Fruit fly (Drosophila melanogaster) whole organism, embryonic: ENCODE data around the gene CG31104.

Experiments
- Awh ChIP-seq: fragments of 200-800 bp; sonication (Bioruptor generic); IDR thresholded peaks from 2 replicates; pipeline ENCODE4, ENCODE4 v1.3.6; 2022; ENCODE audit warnings: missing biosample characterization, missing genetic modification characterization
- CG10274 ChIP-seq: fragments of 200-800 bp; sonication (Bioruptor generic); optimal IDR thresholded peaks from 3 replicates; lab custom pipeline; 2017; ENCODE audit warnings: missing biosample characterization, mild to moderate bottlenecking, missing genetic modification characterization
- CG11456 ChIP-seq: fragments of 200-800 bp; sonication (Bioruptor generic); IDR thresholded peaks from 3 replicates; pipeline ENCODE4 v1.3.6; 2022; ENCODE audit warnings: missing biosample characterization, missing genetic modification characterization
- CG11696 ChIP-seq: fragments of 200-800 bp; sonication (Bioruptor generic); IDR thresholded peaks from 2 replicates; pipeline ENCODE4 v1.3.6; 2022; ENCODE audit warnings: missing biosample characterization, missing genetic modification characterization
- CG12155 ChIP-seq: fragments of 200-800 bp; sonication (Bioruptor generic); optimal IDR thresholded peaks from 3 replicates; lab custom pipeline; 2016; ENCODE audit warnings: missing biosample characterization, missing genetic modification characterization
- CG12236 ChIP-seq: fragments of 200-800 bp; sonication (Bioruptor generic); optimal IDR thresholded peaks from 2 replicates; lab custom pipeline; 2016; ENCODE audit warnings: missing biosample characterization, missing genetic modification characterization
- CG12299 ChIP-seq: fragments of 200-800 bp; sonication (Bioruptor generic); optimal IDR thresholded peaks from 2 replicates; lab custom pipeline; 2018; ENCODE audit warnings: missing biosample characterization, mild to moderate bottlenecking, missing genetic modification characterization
- CG13775 ChIP-seq: fragments of 200-800 bp; sonication (Bioruptor generic); optimal IDR thresholded peaks from 3 replicates; lab custom pipeline; 2017; ENCODE audit warnings: missing biosample characterization, mild to moderate bottlenecking, missing genetic modification characterization
- CG14014 ChIP-seq: fragments of 200-800 bp; sonication (Bioruptor generic); IDR thresholded peaks from 2 replicates; pipeline ENCODE4 v1.3.6; 2022; ENCODE audit warnings: missing biosample characterization, missing genetic modification characterization
- CG15696 ChIP-seq: fragments of 200-800 bp; sonication (Bioruptor generic); optimal IDR thresholded peaks from 2 replicates; lab custom pipeline; 2019; ENCODE audit warnings: missing biosample characterization, mild to moderate bottlenecking, missing genetic modification characterization, moderate library complexity
- CG17328 ChIP-seq: fragments of 200-800 bp; sonication (Bioruptor generic); IDR thresholded peaks from 2 replicates; pipeline ENCODE4 v1.3.6; 2022; ENCODE audit warnings: missing biosample characterization, missing genetic modification characterization
- CG2116 ChIP-seq: fragments of 200-800 bp; sonication (Bioruptor generic); optimal IDR thresholded peaks from 3 replicates; lab custom pipeline; 2018; ENCODE audit warnings: missing biosample characterization, mild to moderate bottlenecking, missing genetic modification characterization
- CG2889 ChIP-seq: fragments of 200-800 bp; sonication (Bioruptor generic); IDR thresholded peaks from 3 replicates; pipeline ENCODE4 v1.3.6; 2022; ENCODE audit warnings: missing biosample characterization, missing genetic modification characterization
- CG3163 ChIP-seq: fragments of 200-800 bp; sonication (Bioruptor generic); optimal IDR thresholded peaks from 3 replicates; lab custom pipeline; 2016; ENCODE audit warnings: missing biosample characterization, missing genetic modification characterization
- CG32532 ChIP-seq: fragments of 200-800 bp; sonication (Bioruptor generic); IDR thresholded peaks from 2 replicates; pipeline ENCODE4 v1.3.6; 2022; ENCODE audit warnings: missing biosample characterization, missing genetic modification characterization
- CG4282 ChIP-seq: fragments of 200-800 bp; sonication (Bioruptor generic); optimal IDR thresholded peaks from 2 replicates; lab custom pipeline; 2016; ENCODE audit warnings: missing biosample characterization, missing genetic modification characterization
- CG6689 ChIP-seq: fragments of 200-800 bp; sonication (Bioruptor generic); IDR thresholded peaks from 2 replicates; pipeline ENCODE4 v1.3.6; 2022; ENCODE audit warnings: missing biosample characterization, missing genetic modification characterization
- CG6765 ChIP-seq: fragments of 200-800 bp; sonication (Bioruptor generic); optimal IDR thresholded peaks from 3 replicates; lab custom pipeline; 2017; ENCODE audit warnings: missing biosample characterization, mild to moderate bottlenecking, missing genetic modification characterization
- CG6813 ChIP-seq: fragments of 200-800 bp; sonication (Bioruptor generic); optimal IDR thresholded peaks from 2 replicates; lab custom pipeline; 2017; ENCODE audit warnings: missing biosample characterization, missing genetic modification characterization, mild to moderate bottlenecking, moderate library complexity, missing genetic modification reagents
- CG9797 ChIP-seq: fragments of 200-800 bp; sonication (Bioruptor generic); optimal IDR thresholded peaks from 3 replicates; lab custom pipeline; 2018; ENCODE audit warnings: missing biosample characterization, mild to moderate bottlenecking, missing genetic modification characterization
- CTCF ChIP-seq: fragments of 200-800 bp; sonication (Bioruptor generic); optimal IDR thresholded peaks from 2 replicates; lab custom pipeline; 2017; ENCODE audit warnings: missing biosample characterization, mild to moderate bottlenecking, missing genetic modification characterization, moderate library complexity
- D19A ChIP-seq: fragments of 200-800 bp; optimal IDR thresholded peaks from 3 replicates; lab custom pipeline; 2019; ENCODE audit warnings: missing biosample characterization, mild to moderate bottlenecking, missing genetic modification characterization, moderate library complexity
- Deaf1 ChIP-seq: fragments of 200-800 bp; optimal IDR thresholded peaks from 3 replicates; lab custom pipeline; 2019; ENCODE audit warnings: missing biosample characterization, mild to moderate bottlenecking, missing genetic modification characterization, moderate library complexity
- Dip2 ChIP-seq: fragments of 200-800 bp; sonication (Bioruptor generic); IDR thresholded peaks from 2 replicates; pipeline ENCODE4 v1.3.6; 2022; ENCODE audit warnings: missing biosample characterization, missing genetic modification characterization
- Doc3 ChIP-seq: fragments of 200-800 bp; sonication (Bioruptor generic); IDR thresholded peaks from 3 replicates; pipeline ENCODE4 v1.3.6; 2022; ENCODE audit warnings: missing biosample characterization, missing genetic modification characterization; ENCODE audit not compliant: partially characterized antibody
- Dp ChIP-seq: fragments of 200-800 bp; sonication (Bioruptor generic); optimal IDR thresholded peaks from 2 replicates; lab custom pipeline; 2018; ENCODE audit warnings: missing biosample characterization, mild to moderate bottlenecking, missing genetic modification characterization, moderate library complexity
- E2f1 ChIP-seq: fragments of 200-800 bp; sonication (Bioruptor generic); IDR thresholded peaks from 2 replicates; pipeline ENCODE4 v1.3.6; 2022; ENCODE audit warnings: missing biosample characterization, missing genetic modification characterization
- Hr39 ChIP-seq: fragments of >200 bp; optimal IDR thresholded peaks from 2 replicates; lab custom pipeline; 2017
- Nf-YC ChIP-seq: fragments of 200-800 bp; optimal IDR thresholded peaks from 3 replicates; lab custom pipeline; 2019; ENCODE audit warnings: missing biosample characterization, mild to moderate bottlenecking, missing genetic modification characterization, moderate library complexity
- Oli ChIP-seq: fragments of 200-800 bp; sonication (Bioruptor generic); optimal IDR thresholded peaks from 2 replicates; lab custom pipeline; 2018; ENCODE audit warnings: missing biosample characterization, mild to moderate bottlenecking, missing genetic modification characterization, moderate library complexity
- Sin3A ChIP-seq: fragments of >200 bp; optimal IDR thresholded peaks from 2 replicates; lab custom pipeline; 2018
- Spps ChIP-seq: fragments of 200-800 bp; sonication (Bioruptor generic); optimal IDR thresholded peaks from 2 replicates; lab custom pipeline; 2018; ENCODE audit warnings: missing biosample characterization, mild to moderate bottlenecking, missing genetic modification characterization
- amos ChIP-seq: fragments of 200-800 bp; sonication (Bioruptor generic); IDR thresholded peaks from 2 replicates; pipeline ENCODE4 v1.3.6; 2022; ENCODE audit warnings: missing biosample characterization, missing genetic modification characterization; ENCODE audit not compliant: partially characterized antibody
- ap ChIP-seq: fragments of 200-800 bp; sonication (Bioruptor generic); IDR thresholded peaks from 2 replicates; pipeline ENCODE4 v1.3.6; 2022; ENCODE audit warnings: missing biosample characterization, missing genetic modification characterization
- bab2 ChIP-seq: fragments of 200-800 bp; sonication (Bioruptor generic); optimal IDR thresholded peaks from 2 replicates; lab custom pipeline; 2016; ENCODE audit warnings: missing biosample characterization, missing genetic modification characterization
- bbx ChIP-seq: fragments of 200-800 bp; sonication (Bioruptor generic); IDR thresholded peaks from 2 replicates; pipeline ENCODE4 v1.3.6; 2022; ENCODE audit warnings: missing biosample characterization, missing genetic modification characterization; ENCODE audit not compliant: partially characterized antibody
- cato ChIP-seq: fragments of 200-800 bp; sonication (Bioruptor generic); optimal IDR thresholded peaks from 2 replicates; lab custom pipeline; 2016; ENCODE audit warnings: missing biosample characterization, missing genetic modification characterization, borderline replicate concordance
- eve ChIP-seq, 2 experiments: fragments of >200 bp; optimal IDR thresholded peaks; 2 replicates each; lab custom pipeline; 2017; ENCODE audit warnings: missing biosample characterization in 2 of 2, missing genetic modification characterization in 2 of 2
- eyg ChIP-seq: fragments of 200-800 bp; sonication (Bioruptor generic); optimal IDR thresholded peaks from 3 replicates; lab custom pipeline; 2016; ENCODE audit warnings: missing biosample characterization, missing genetic modification characterization
- fd102C ChIP-seq: fragments of 200-800 bp; sonication (Bioruptor generic); optimal IDR thresholded peaks from 2 replicates; lab custom pipeline; 2018; ENCODE audit warnings: missing biosample characterization, mild to moderate bottlenecking, missing genetic modification characterization, moderate library complexity
- gsb ChIP-seq: fragments of 200-800 bp; sonication (Bioruptor generic); IDR thresholded peaks from 2 replicates; pipeline ENCODE4 v1.3.6; 2022; ENCODE audit warnings: missing biosample characterization, missing genetic modification characterization
- gsb-n ChIP-seq: fragments of 200-800 bp; sonication (Bioruptor generic); optimal IDR thresholded peaks from 3 replicates; lab custom pipeline; 2018; ENCODE audit warnings: missing biosample characterization, mild to moderate bottlenecking, missing genetic modification characterization
- her ChIP-seq: fragments of 200-800 bp; sonication (Bioruptor generic); optimal IDR thresholded peaks from 2 replicates; lab custom pipeline; 2016; ENCODE audit warnings: missing biosample characterization, missing genetic modification characterization
- otp ChIP-seq: fragments of 200-800 bp; sonication (Bioruptor generic); IDR thresholded peaks from 3 replicates; pipeline ENCODE4, ENCODE4 v1.3.6; 2022; ENCODE audit warnings: missing biosample characterization, missing genetic modification characterization
- pnt ChIP-seq: fragments of 200-800 bp; sonication (Bioruptor generic); optimal IDR thresholded peaks from 3 replicates; lab custom pipeline; 2016; ENCODE audit warnings: missing biosample characterization, missing genetic modification characterization
- prd ChIP-seq, 3 experiments: fragments of >200 bp in 2 of 3; fragments of 200-800 bp in 1 of 3; sonication (Bioruptor generic) in 1 of 3; optimal IDR thresholded peaks in 2 of 3; IDR thresholded peaks in 1 of 3; 2 replicates in 2 of 3; 3 replicates in 1 of 3; pipeline versions ENCODE4 v1.3.6 to Lab custom; 2017 to 2022; ENCODE audit warnings: missing biosample characterization in 1 of 3, missing genetic modification characterization in 1 of 3
- pros ChIP-seq: fragments of 200-800 bp; sonication (Bioruptor generic); optimal IDR thresholded peaks from 3 replicates; lab custom pipeline; 2019; ENCODE audit warnings: missing biosample characterization, mild to moderate bottlenecking, missing genetic modification characterization, moderate library complexity
- ranshi ChIP-seq: fragments of 200-800 bp; sonication (Bioruptor generic); IDR thresholded peaks from 2 replicates; pipeline ENCODE4 v1.3.6; 2022; ENCODE audit warnings: missing biosample characterization, missing genetic modification characterization
- toy ChIP-seq: fragments of 200-800 bp; sonication (Bioruptor generic); IDR thresholded peaks from 2 replicates; pipeline ENCODE4 v1.3.6; 2022; ENCODE audit warnings: missing biosample characterization, missing genetic modification characterization
- unc-4 ChIP-seq: fragments of 200-800 bp; sonication (Bioruptor generic); IDR thresholded peaks from 2 replicates; pipeline ENCODE4 v1.3.6; 2022; ENCODE audit warnings: missing biosample characterization, missing genetic modification characterization; ENCODE audit not compliant: partially characterized antibody
- wor ChIP-seq: fragments of 200-800 bp; sonication (Bioruptor generic); IDR thresholded peaks from 2 replicates; pipeline ENCODE4 v1.3.6; 2022; ENCODE audit warnings: missing biosample characterization, missing genetic modification characterization

The CG31104 gene

dm6 chr3R:25258628-25259240 is 26.5 kb upstream of the CG31104 start, which contains the start of gene CG11857 (continued):
- peak; percentile 97 for TF ChIP-seq otp (GFP tag; lab: Robert Waterston, UW)
- TF ChIP-seq pnt (GFP tag; lab: Kevin White, UChicago): peak; percentile 97
- peak; percentile 99 for TF ChIP-seq CG17328 (GFP tag; lab: Robert Waterston, UW)
- peak; percentile 87 for TF ChIP-seq CG3163 (GFP tag; lab: Kevin White, UChicago)
- TF ChIP-seq wor (GFP tag; lab: Robert Waterston, UW): peak; percentile 99
- peak in 1 of 2 experiments; percentile 54 for TF ChIP-seq eve (GFP tag; optimal IDR thresholded peaks at IDR 0.05; lab: Kevin White, UChicago)
- peak; percentile 79 for TF ChIP-seq Deaf1 (tag; lab: Kevin White, UChicago)
- peak; percentile 99 for TF ChIP-seq unc-4
- peak; percentile 99 for TF ChIP-seq CG14014 (GFP tag; lab: Robert Waterston, UW)
- TF ChIP-seq CG9797: peak; percentile 66
- TF ChIP-seq Doc3 (GFP tag; lab: Robert Waterston, UW): peak; percentile 100
- peak; percentile 98 for TF ChIP-seq CG6689 (GFP tag; lab: Robert Waterston, UW)
- peak; percentile 98 for TF ChIP-seq bab2 (GFP tag; lab: Kevin White, UChicago)
- peak; percentile 98 for TF ChIP-seq CG15696 (tag; lab: Kevin White, UChicago)
- TF ChIP-seq D19A (tag; lab: Kevin White, UChicago): peak; percentile 92
- TF ChIP-seq prd (optimal IDR thresholded peaks at IDR 0.05; lab: Kevin White, UChicago): no peak
- peak; percentile 100 for TF ChIP-seq prd (GFP tag; IDR thresholded peaks at IDR 0.05; lab: Robert Waterston, UW)
- peak; percentile 98 for TF ChIP-seq CG12155 (GFP tag; lab: Kevin White, UChicago)
- TF ChIP-seq CG6813: peak; percentile 87
- TF ChIP-seq CG4282: peak; percentile 96
- peak; percentile 87 for TF ChIP-seq CG6765
- TF ChIP-seq pros (GFP tag; lab: Kevin White, UChicago): peak; percentile 8
- peak; percentile 95 for TF ChIP-seq CG12299 (tag; lab: Kevin White, UChicago)
- TF ChIP-seq eyg: peak; percentile 94
- peak; percentile 94 for TF ChIP-seq CG12236 (GFP tag; lab: Kevin White, UChicago)
- TF ChIP-seq gsb-n (tag; lab: Kevin White, UChicago): peak; percentile 95
- peak; percentile 96 for TF ChIP-seq Oli (tag; lab: Kevin White, UChicago)
- peak; percentile 99 for TF ChIP-seq CG32532 (GFP tag; lab: Robert Waterston, UW)
- TF ChIP-seq Nf-YC (tag; lab: Kevin White, UChicago): peak; percentile 87
- TF ChIP-seq Sin3A (lab: Kevin White, UChicago): peak; percentile 47
- peak; percentile 98 for TF ChIP-seq amos (GFP tag; lab: Robert Waterston, UW)
- TF ChIP-seq Awh (GFP tag; lab: Robert Waterston, UW): peak; percentile 97
- TF ChIP-seq CG11456 (GFP tag; lab: Robert Waterston, UW): peak; percentile 99
- peak; percentile 80 for TF ChIP-seq Dip2 (GFP tag; lab: Robert Waterston, UW)
- TF ChIP-seq E2f1 (GFP tag; lab: Robert Waterston, UW): peak; percentile 99
- peak; percentile 97 for TF ChIP-seq toy (GFP tag; lab: Robert Waterston, UW)
- TF ChIP-seq fd102C (GFP tag; lab: Kevin White, UChicago): peak; percentile 79
- peak; percentile 97 for TF ChIP-seq gsb (GFP tag; lab: Robert Waterston, UW)
- TF ChIP-seq Spps (tag; lab: Kevin White, UChicago): peak; percentile 94
- peak; percentile 94 for TF ChIP-seq CG2116 (GFP tag; lab: Kevin White, UChicago)
- TF ChIP-seq CG11696: peak; percentile 89
- peak; percentile 92 for TF ChIP-seq her (GFP tag; lab: Kevin White, UChicago)
- peak; percentile 81 for TF ChIP-seq CG10274
- no peak for TF ChIP-seq Hr39 (lab: Kevin White, UChicago)
- peak; percentile 99 for TF ChIP-seq ranshi
- peak; percentile 98 for TF ChIP-seq CG13775
- TF ChIP-seq CTCF (GFP tag; lab: Kevin White, UChicago): peak; percentile 59
- peak; percentile 97 for TF ChIP-seq cato
- peak; percentile 99 for TF ChIP-seq CG2889 (GFP tag; lab: Robert Waterston, UW)
- TF ChIP-seq bbx (GFP tag; lab: Robert Waterston, UW): peak; percentile 98
- TF ChIP-seq Dp: peak; percentile 65
- TF ChIP-seq ap (GFP tag; lab: Robert Waterston, UW): peak; percentile 97
